Fruit fly (Drosophila melanogaster): ENCODE measurements around the gene nbs.

dm6 chr3L:9708797-9709196 lies 14.2 kb downstream of the nbs start:
- no peak for TF ChIP-seq CTCF (optimal IDR thresholded peaks at IDR 0.05)
- TF ChIP-seq CG8478 (optimal IDR thresholded peaks at IDR 0.05) = no peak
